Fruit fly (Drosophila melanogaster): ENCODE data around the gene CG1958.
A peak's percentile ranks its signal among the peaks of the same experiment; 100 is the strongest.

CG1958 gene

DNA sequence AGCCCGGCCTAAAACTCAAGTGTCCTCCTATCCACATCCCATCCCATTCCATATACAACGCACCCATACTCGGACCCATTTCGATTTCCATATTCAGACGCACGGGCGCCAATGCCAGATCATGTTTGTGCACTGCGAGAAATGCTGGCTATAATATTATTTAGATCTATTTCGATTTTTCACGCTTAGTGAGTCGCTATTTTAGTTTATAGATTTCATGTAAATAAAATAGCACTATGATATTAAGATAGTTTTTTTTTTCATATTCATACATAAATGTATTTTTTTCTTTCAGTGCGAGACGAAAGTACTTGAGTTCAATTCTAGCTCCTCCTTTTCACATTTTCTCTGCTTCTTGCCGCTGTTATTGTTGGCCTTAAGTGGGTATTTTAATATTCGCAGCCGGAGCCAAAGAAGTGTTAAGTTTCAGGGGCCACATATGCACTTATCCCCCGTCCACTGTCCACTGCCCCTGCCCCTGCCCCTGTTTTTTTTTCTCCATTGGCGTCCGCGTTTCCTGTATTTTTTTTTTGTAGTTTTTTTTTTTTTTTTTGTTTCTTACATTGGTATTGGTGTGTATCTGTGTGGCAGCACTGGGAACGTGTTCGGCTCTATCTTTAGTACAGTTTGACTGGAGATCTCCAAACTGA, 25.3 kb downstream of the CG1958 start:
- TF ChIP-seq pros (GFP tag; optimal IDR thresholded peaks at IDR 0.05) (peak; percentile 66), CG8089 (GFP tag; optimal IDR thresholded peaks at IDR 0.05) (peak; percentile 53), Drgx (GFP tag; IDR thresholded peaks at IDR 0.05) (peak; percentile 69; the same call in 1 of the 2 replicates), CG10267 (tag; optimal IDR thresholded peaks at IDR 0.05) (peak; percentile 85), Dad (GFP tag; optimal IDR thresholded peaks at IDR 0.05) (peak; percentile 34), CG14710 (tag; optimal IDR thresholded peaks at IDR 0.05) (no peak), Nf-YC (tag; optimal IDR thresholded peaks at IDR 0.05) (no peak), CG15479 (GFP tag; optimal IDR thresholded peaks at IDR 0.05) (no peak), jing (GFP tag; optimal IDR thresholded peaks at IDR 0.05) (peak; percentile 40), gsb-n (tag; optimal IDR thresholded peaks at IDR 0.05) (peak; percentile 89), sisA (GFP tag; IDR thresholded peaks at IDR 0.05) (peak; percentile 69), Bdp1 (GFP tag; optimal IDR thresholded peaks at IDR 0.05) (peak; percentile 41), ewg (GFP tag; optimal IDR thresholded peaks at IDR 0.05) (peak; percentile 54), danr (GFP tag; IDR thresholded peaks at IDR 0.05) (peak; percentile 59; the same call in 1 of the 2 replicates), Dbx (GFP tag; IDR thresholded peaks at IDR 0.05) (no peak), Xrp1 (GFP tag; IDR thresholded peaks at IDR 0.05) (peak; percentile 93), Fer2 (tag; optimal IDR thresholded peaks at IDR 0.05) (peak; percentile 21), sima (GFP tag; optimal IDR thresholded peaks at IDR 0.05) (no peak), Hr78 (GFP tag; optimal IDR thresholded peaks at IDR 0.05) (peak in 1 of 2 experiments; percentile 44), CG15011 (GFP tag; optimal IDR thresholded peaks at IDR 0.05) (peak; percentile 50), CG7963 (GFP tag; IDR thresholded peaks at IDR 0.05; ENCODE audit: partially characterized antibody) (no peak), HHEX (GFP tag; optimal IDR thresholded peaks at IDR 0.05) (peak; percentile 64), btn (GFP tag; optimal IDR thresholded peaks at IDR 0.05) (no peak), emc (GFP tag; optimal IDR thresholded peaks at IDR 0.05) (no peak), bsh (GFP tag; optimal IDR thresholded peaks at IDR 0.05) (peak; percentile 57 to 90), Oli (tag; optimal IDR thresholded peaks at IDR 0.05) (peak; percentile 80), onecut (GFP tag; IDR thresholded peaks at IDR 0.05) (peak; percentile 51), psq (GFP tag; optimal IDR thresholded peaks at IDR 0.05) (peak; percentile 17), Atf-2 (GFP tag; optimal IDR thresholded peaks at IDR 0.05) (peak; percentile 31), vfl (GFP tag; optimal IDR thresholded peaks at IDR 0.05) (no peak), Blimp-1 (GFP tag; optimal IDR thresholded peaks at IDR 0.05) (peak; percentile 84), CG18599 (GFP tag; optimal IDR thresholded peaks at IDR 0.05) (peak; percentile 48), ash1 (GFP tag; optimal IDR thresholded peaks at IDR 0.05) (no peak), CG1647 (GFP tag; optimal IDR thresholded peaks at IDR 0.05) (peak; percentile 19), CG9727 (GFP tag; optimal IDR thresholded peaks at IDR 0.05) (peak; percentile 94), CG8924 (tag; optimal IDR thresholded peaks at IDR 0.05) (peak; percentile 74), CG6765 (GFP tag; optimal IDR thresholded peaks at IDR 0.05) (no peak), slbo (GFP tag; IDR thresholded peaks at IDR 0.05) (no peak), CG7556 (GFP tag; optimal IDR thresholded peaks at IDR 0.05) (peak; percentile 80), CG15073 (GFP tag; optimal IDR thresholded peaks at IDR 0.05) (peak; percentile 20), twi (tag; optimal IDR thresholded peaks at IDR 0.05) (peak; percentile 68), HmgZ (tag; optimal IDR thresholded peaks at IDR 0.05) (peak; percentile 15), CkIIα-i1 (GFP tag; IDR thresholded peaks at IDR 0.05) (no peak), Kr (GFP tag; optimal IDR thresholded peaks at IDR 0.05) (peak; percentile 25), CG9876 (GFP tag; optimal IDR thresholded peaks at IDR 0.05) (peak; percentile 14), caup (GFP tag; optimal IDR thresholded peaks at IDR 0.05; ENCODE audit: severe bottlenecking) (peak; percentile 21), CG15601 (tag; optimal IDR thresholded peaks at IDR 0.05) (peak; percentile 81), Ptx1 (GFP tag; IDR thresholded peaks at IDR 0.05) (peak; percentile 62), dysf (GFP tag; IDR thresholded peaks at IDR 0.05) (peak; percentile 65)

Measured in whole organism, embryonic.